Fruit fly (Drosophila melanogaster): Measurements from ENCODE around the gene Ilp8.

Gene Ilp8

DNA sequence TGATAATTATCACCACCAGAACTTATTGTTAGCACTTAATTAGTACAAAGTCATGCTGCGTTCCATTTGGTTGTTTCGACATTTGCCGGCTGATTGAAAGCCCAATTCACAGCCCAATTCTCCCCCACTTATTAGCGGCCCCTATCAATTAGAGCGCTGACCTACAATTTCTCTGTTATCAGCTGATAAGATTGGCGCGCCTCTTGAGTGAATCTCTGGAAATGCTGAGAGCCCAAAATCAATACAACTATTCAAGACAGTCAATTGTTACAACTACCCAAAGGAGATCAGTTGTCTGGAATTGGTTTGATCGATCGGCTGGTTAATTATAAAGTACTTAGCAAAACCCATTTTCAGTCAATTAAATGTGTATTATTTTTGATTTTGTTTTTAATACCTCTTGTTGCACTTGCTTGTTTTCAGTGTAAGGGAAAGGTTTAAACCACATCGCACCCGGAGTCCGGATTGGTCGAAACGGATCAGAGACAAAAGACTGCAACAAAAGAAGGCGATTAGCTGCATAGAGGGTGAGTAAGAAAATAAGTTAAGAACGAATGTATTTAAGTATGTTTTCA lies 47.0 kb downstream of the Ilp8 start (continued):
- TF ChIP-seq CG15601 (tag; optimal IDR thresholded peaks at IDR 0.05) (peak; percentile 91), CG33557 (GFP tag; optimal IDR thresholded peaks at IDR 0.05) (no peak), E2f1 (GFP tag; IDR thresholded peaks at IDR 0.05) (no peak), CG8089 (GFP tag; optimal IDR thresholded peaks at IDR 0.05) (no peak), CG8281 (tag; optimal IDR thresholded peaks at IDR 0.05) (no peak), CG12744 (GFP tag; optimal IDR thresholded peaks at IDR 0.05) (no peak), CG10267 (tag; optimal IDR thresholded peaks at IDR 0.05) (no peak), CG15514 (GFP tag; optimal IDR thresholded peaks at IDR 0.05) (no peak), B-H2 (GFP tag; optimal IDR thresholded peaks at IDR 0.05) (no peak), CG13287 (GFP tag; IDR thresholded peaks at IDR 0.05; ENCODE audit: partially characterized antibody) (no peak), CG4820 (GFP tag; optimal IDR thresholded peaks at IDR 0.05) (no peak), CG10147 (GFP tag; optimal IDR thresholded peaks at IDR 0.05) (no peak), CG16815 (GFP tag; optimal IDR thresholded peaks at IDR 0.05) (no peak), ewg (GFP tag; optimal IDR thresholded peaks at IDR 0.05) (no peak), Myb (GFP tag; optimal IDR thresholded peaks at IDR 0.05) (no peak), p53 (GFP tag; optimal IDR thresholded peaks at IDR 0.05) (no peak), ash1 (GFP tag; optimal IDR thresholded peaks at IDR 0.05) (no peak), lab (GFP tag; optimal IDR thresholded peaks at IDR 0.05) (peak; percentile 70), tll (GFP tag; optimal IDR thresholded peaks at IDR 0.05) (no peak), mam (GFP tag; optimal IDR thresholded peaks at IDR 0.05) (no peak), bigmax (GFP tag; optimal IDR thresholded peaks at IDR 0.05) (no peak), disco-r (GFP tag; optimal IDR thresholded peaks at IDR 0.05) (no peak), Dbx (GFP tag; IDR thresholded peaks at IDR 0.05) (no peak), Max (GFP tag; optimal IDR thresholded peaks at IDR 0.05) (no peak), CG7839 (tag; optimal IDR thresholded peaks at IDR 0.05) (no peak), Doc3 (GFP tag; IDR thresholded peaks at IDR 0.05; ENCODE audit: partially characterized antibody) (no peak), ken (GFP tag; IDR thresholded peaks at IDR 0.05) (no peak), jigr1 (GFP tag; IDR thresholded peaks at IDR 0.05) (no peak), abd-A (tag; optimal IDR thresholded peaks at IDR 0.05) (no peak), en (GFP tag; optimal IDR thresholded peaks at IDR 0.05) (no peak), tgo (GFP tag; IDR thresholded peaks at IDR 0.05) (no peak), Elba2 (GFP tag; optimal IDR thresholded peaks at IDR 0.05) (no peak), CG11456 (GFP tag; IDR thresholded peaks at IDR 0.05) (no peak), BEAF-32 (GFP tag; optimal IDR thresholded peaks at IDR 0.05) (no peak), lola (GFP tag; optimal IDR thresholded peaks at IDR 0.05) (no peak), chinmo (GFP tag; IDR thresholded peaks at IDR 0.05; ENCODE audit: partially characterized antibody) (peak; percentile 74; the same call in 1 of the 4 replicates), CG9797 (GFP tag; optimal IDR thresholded peaks at IDR 0.05) (no peak), CG9215 (GFP tag; IDR thresholded peaks at IDR 0.05) (no peak), Antp (GFP tag; optimal IDR thresholded peaks at IDR 0.05) (no peak), ase (GFP tag; IDR thresholded peaks at IDR 0.05) (no peak), aop (GFP tag; IDR thresholded peaks at IDR 0.05) (no peak), sens-2 (GFP tag; IDR thresholded peaks at IDR 0.05) (0 out of 2 replicates have a peak, but pooled peaks have one; percentile 30), CTCF (GFP tag; optimal IDR thresholded peaks at IDR 0.05) (no peak), lbe (GFP tag; optimal IDR thresholded peaks at IDR 0.05) (no peak), Atf6 (GFP tag; IDR thresholded peaks at IDR 0.05) (no peak), CG7271 (tag; optimal IDR thresholded peaks at IDR 0.05) (no peak), ab (GFP tag; optimal IDR thresholded peaks at IDR 0.05) (no peak), fd3F (GFP tag; optimal IDR thresholded peaks at IDR 0.05) (no peak), slou (GFP tag; optimal IDR thresholded peaks at IDR 0.05) (no peak), Poxn (GFP tag; IDR thresholded peaks at IDR 0.05) (no peak), Doc2 (GFP tag; IDR thresholded peaks at IDR 0.05) (no peak)
